Fruit fly (Drosophila melanogaster) whole organism, wandering third instar larva: Measurements from ENCODE around the gene CG11899.

ENCODE experiments used
- Abd-B ChIP-seq: fragments of >200 bp; optimal IDR thresholded peaks from 2 replicates; lab custom pipeline; 2017; ENCODE audit warnings: missing biosample characterization, missing genetic modification characterization
- CG32264 ChIP-seq: fragments of 200-800 bp; sonication (Bioruptor generic); optimal IDR thresholded peaks from 2 replicates; lab custom pipeline; 2016; ENCODE audit warnings: missing biosample characterization, missing genetic modification characterization
- CG9705 ChIP-seq: fragments of 200-800 bp; sonication (Bioruptor generic); optimal IDR thresholded peaks from 2 replicates; lab custom pipeline; 2018; ENCODE audit warnings: missing biosample characterization, mild to moderate bottlenecking, missing genetic modification characterization
- CrebA ChIP-seq: fragments of 200-800 bp; sonication (Bioruptor generic); optimal IDR thresholded peaks from 2 replicates; lab custom pipeline; 2016; ENCODE audit warnings: missing biosample characterization, mild to moderate bottlenecking, missing genetic modification characterization, borderline replicate concordance
- Dfd ChIP-seq: fragments of >200 bp; optimal IDR thresholded peaks from 2 replicates; lab custom pipeline; 2017; ENCODE audit warnings: missing biosample characterization, missing genetic modification characterization
- Dif ChIP-seq: fragments of 200-275, 200-300 bp; sonication (Bioruptor generic); optimal IDR thresholded peaks from 2 replicates; lab custom pipeline; 2018; ENCODE audit warnings: missing biosample characterization, missing genetic modification characterization; ENCODE audit not compliant: partially characterized antibody
- GATAd ChIP-seq: sonication (Bioruptor generic); optimal IDR thresholded peaks from 2 replicates; lab custom pipeline; 2016; ENCODE audit warnings: missing biosample characterization, missing genetic modification characterization
- HLH106 ChIP-seq: fragments of 200-800 bp; optimal IDR thresholded peaks from 3 replicates; lab custom pipeline; 2019; ENCODE audit warnings: missing biosample characterization, mild to moderate bottlenecking, missing genetic modification characterization, moderate library complexity
- Hnf4 ChIP-seq: fragments of 200-800 bp; sonication (Bioruptor generic); optimal IDR thresholded peaks from 2 replicates; lab custom pipeline; 2016; ENCODE audit warnings: missing biosample characterization, mild to moderate bottlenecking, missing genetic modification characterization
- Hr78 ChIP-seq: fragments of >200 bp; optimal IDR thresholded peaks from 2 replicates; lab custom pipeline; 2017; ENCODE audit warnings: missing biosample characterization, missing genetic modification characterization
- Hr83 ChIP-seq: fragments of 200-300 bp; sonication (Bioruptor generic); optimal IDR thresholded peaks from 2 replicates; lab custom pipeline; 2016; ENCODE audit warnings: missing biosample characterization, mild to moderate bottlenecking, missing genetic modification characterization, moderate library complexity; ENCODE audit not compliant: poor library complexity, severe bottlenecking
- Jra ChIP-seq: sonication (Bioruptor generic); optimal IDR thresholded peaks from 2 replicates; lab custom pipeline; 2016; ENCODE audit warnings: missing biosample characterization, missing genetic modification characterization
- Mio ChIP-seq: sonication (Bioruptor generic); optimal IDR thresholded peaks from 2 replicates; lab custom pipeline; 2016; ENCODE audit warnings: missing biosample characterization, missing genetic modification characterization
- Myc ChIP-seq: fragments of >200 bp; optimal IDR thresholded peaks from 2 replicates; lab custom pipeline; 2017
- N ChIP-seq: fragments of >200 bp; optimal IDR thresholded peaks from 2 replicates; lab custom pipeline; 2018; ENCODE audit warnings: missing biosample characterization, missing external identifiers, missing genetic modification characterization
- OdsH ChIP-seq: fragments of 200-800 bp; sonication (Bioruptor generic); optimal IDR thresholded peaks from 2 replicates; lab custom pipeline; 2016; ENCODE audit warnings: missing biosample characterization, mild to moderate bottlenecking, missing genetic modification characterization
- Rel ChIP-seq, 2 experiments: fragments of 200-800 bp; sonication (Bioruptor generic) in 1 of 2; optimal IDR thresholded peaks; 2 replicates in 1 of 2; 3 replicates in 1 of 2; lab custom pipeline; 2016 to 2019; ENCODE audit warnings: mild to moderate bottlenecking in 2 of 2, missing biosample characterization in 2 of 2, missing genetic modification characterization in 2 of 2, moderate library complexity in 1 of 2
- Sp1 ChIP-seq: fragments of 200-800 bp; sonication (Bioruptor generic); optimal IDR thresholded peaks from 3 replicates; lab custom pipeline; 2019; ENCODE audit warnings: missing biosample characterization, mild to moderate bottlenecking, missing genetic modification characterization, moderate library complexity
- Vsx2 ChIP-seq: fragments of 200-300, 225-300 bp; sonication (Bioruptor generic); optimal IDR thresholded peaks from 2 replicates; lab custom pipeline; 2018; ENCODE audit warnings: missing biosample characterization, missing genetic modification characterization; ENCODE audit not compliant: partially characterized antibody
- br ChIP-seq: fragments of 200-800 bp; sonication (Bioruptor generic); optimal IDR thresholded peaks from 2 replicates; lab custom pipeline; 2016; ENCODE audit warnings: missing biosample characterization, missing genetic modification characterization
- brk ChIP-seq: fragments of 200-800 bp; sonication (Bioruptor generic); optimal IDR thresholded peaks from 2 replicates; lab custom pipeline; 2016; ENCODE audit warnings: missing biosample characterization, mild to moderate bottlenecking, missing genetic modification characterization
- dl ChIP-seq, 2 experiments: fragments of 175-275, 200-275 bp in 1 of 2; fragments of 200-275 bp in 1 of 2; sonication (Bioruptor generic); optimal IDR thresholded peaks; lab custom pipeline; 2018; ENCODE audit warnings: mild to moderate bottlenecking in 2 of 2, missing biosample characterization in 2 of 2, missing genetic modification characterization in 2 of 2, moderate library complexity in 2 of 2; ENCODE audit not compliant: partially characterized antibody in 2 of 2, insufficient read depth in 1 of 2
- dmrt93B ChIP-seq: fragments of 200-800 bp; sonication (Bioruptor generic); optimal IDR thresholded peaks from 2 replicates; lab custom pipeline; 2018; ENCODE audit warnings: missing biosample characterization, mild to moderate bottlenecking, missing genetic modification characterization
- dsf ChIP-seq: sonication (Bioruptor generic); optimal IDR thresholded peaks from 2 replicates; lab custom pipeline; 2016; ENCODE audit warnings: missing biosample characterization, missing genetic modification characterization, borderline replicate concordance
- ey ChIP-seq: fragments of 200-800 bp; sonication (Bioruptor generic); optimal IDR thresholded peaks from 2 replicates; lab custom pipeline; 2016; ENCODE audit warnings: missing biosample characterization, missing genetic modification characterization
- foxo ChIP-seq, 2 experiments: fragments of 200-800 bp; sonication (Bioruptor generic); optimal IDR thresholded peaks; 2 replicates in 1 of 2; 3 replicates in 1 of 2; lab custom pipeline; 2016 to 2017; ENCODE audit warnings: missing biosample characterization in 2 of 2, missing genetic modification characterization in 2 of 2
- fru ChIP-seq: fragments of 200-800 bp; sonication (Bioruptor generic); optimal IDR thresholded peaks from 3 replicates; lab custom pipeline; 2016; ENCODE audit warnings: missing biosample characterization, mild to moderate bottlenecking, missing genetic modification characterization
- h ChIP-seq: fragments of 200-800 bp; sonication (Bioruptor generic); optimal IDR thresholded peaks from 3 replicates; lab custom pipeline; 2016; ENCODE audit warnings: missing biosample characterization, mild to moderate bottlenecking, missing genetic modification characterization
- jim ChIP-seq: fragments of 175-275, 200-325 bp; sonication (Bioruptor generic); optimal IDR thresholded peaks from 2 replicates; lab custom pipeline; 2016; ENCODE audit warnings: missing biosample characterization, mild to moderate bottlenecking, missing genetic modification characterization
- lola ChIP-seq: fragments of >200 bp; optimal IDR thresholded peaks from 2 replicates; lab custom pipeline; 2017; ENCODE audit warnings: missing biosample characterization, missing genetic modification characterization
- pan ChIP-seq: fragments of >200 bp; optimal IDR thresholded peaks from 2 replicates; lab custom pipeline; 2017
- psq ChIP-seq: fragments of 200-800 bp; sonication (Bioruptor generic); optimal IDR thresholded peaks from 3 replicates; lab custom pipeline; 2017; ENCODE audit warnings: missing biosample characterization, mild to moderate bottlenecking, missing genetic modification characterization, moderate library complexity
- rgr ChIP-seq: fragments of 200-800 bp; sonication (Bioruptor generic); optimal IDR thresholded peaks from 3 replicates; lab custom pipeline; 2016; ENCODE audit warnings: missing biosample characterization, mild to moderate bottlenecking, missing genetic modification characterization
- sage ChIP-seq: fragments of 200-800 bp; sonication (Bioruptor generic); optimal IDR thresholded peaks from 2 replicates; lab custom pipeline; 2016; ENCODE audit warnings: missing biosample characterization, mild to moderate bottlenecking, missing genetic modification characterization
- sv ChIP-seq: fragments of 200-800 bp; sonication (Bioruptor generic); optimal IDR thresholded peaks from 3 replicates; lab custom pipeline; 2016; ENCODE audit warnings: missing biosample characterization, missing genetic modification characterization
- tai ChIP-seq: sonication (Bioruptor generic); optimal IDR thresholded peaks from 2 replicates; lab custom pipeline; 2016; ENCODE audit warnings: missing biosample characterization, missing genetic modification characterization
- usp ChIP-seq: fragments of >200 bp; optimal IDR thresholded peaks from 2 replicates; lab custom pipeline; 2017; ENCODE audit warnings: missing biosample characterization, missing genetic modification characterization
- woc ChIP-seq: sonication (Bioruptor generic); optimal IDR thresholded peaks from 2 replicates; lab custom pipeline; 2016; ENCODE audit warnings: missing biosample characterization, mild to moderate bottlenecking, missing genetic modification characterization

CG11899 gene

DNA sequence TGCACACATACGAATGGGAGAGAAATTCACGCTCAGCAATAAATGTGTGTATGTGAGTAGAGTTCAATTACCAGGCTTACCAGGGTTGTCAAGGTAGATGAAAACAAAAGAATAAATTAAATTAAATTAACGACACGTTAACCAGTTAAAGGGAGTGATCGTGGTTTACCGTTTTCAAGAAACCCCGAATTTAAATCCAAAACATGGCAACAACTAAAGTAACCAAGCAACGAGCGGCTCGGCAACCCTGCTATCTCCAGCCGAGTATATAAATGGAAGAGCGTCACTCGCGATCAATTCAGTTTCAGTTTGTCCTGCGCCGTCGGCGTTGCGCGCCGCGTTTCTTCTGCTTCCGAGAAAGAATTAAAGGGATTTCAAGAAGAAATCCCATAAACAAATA is 14.0 kb downstream of the CG11899 start:
- TF ChIP-seq CG9705 (GFP tag; lab: Kevin White, UChicago), result peak; percentile 100
- TF ChIP-seq sv, result peak; percentile 99
- peak; percentile 97 for TF ChIP-seq dsf
- peak; percentile 99 to 100 for TF ChIP-seq foxo (GFP tag; optimal IDR thresholded peaks at IDR 0.05; lab: Kevin White, UChicago)
- TF ChIP-seq brk (GFP tag; lab: Kevin White, UChicago), result peak; percentile 98
- peak; percentile 99 for TF ChIP-seq CrebA
- peak; percentile 100 for TF ChIP-seq OdsH
- TF ChIP-seq psq (GFP tag; lab: Kevin White, UChicago), result peak; percentile 99
- no peak for TF ChIP-seq dl (GFP tag; optimal IDR thresholded peaks at IDR 0.05; lab: Kevin White, UChicago; ENCODE audit: insufficient read depth in 1 of 2, partially characterized antibody in 2 of 2)
- peak; percentile 99 for TF ChIP-seq CG32264 (GFP tag; lab: Kevin White, UChicago)
- peak; percentile 87 for TF ChIP-seq jim (GFP tag; lab: Kevin White, UChicago)
- TF ChIP-seq Hnf4 (GFP tag; lab: Kevin White, UChicago), result peak; percentile 100
- no peak for TF ChIP-seq Dfd
- peak; percentile 99 for TF ChIP-seq woc (GFP tag; lab: Kevin White, UChicago)
- peak; percentile 100 for TF ChIP-seq ey (GFP tag; lab: Kevin White, UChicago)
- TF ChIP-seq Dif (GFP tag; lab: Kevin White, UChicago), result no peak
- TF ChIP-seq GATAd (GFP tag; lab: Kevin White, UChicago), result peak; percentile 99
- TF ChIP-seq sage (GFP tag; lab: Kevin White, UChicago), result peak; percentile 99
- peak; percentile 100 for TF ChIP-seq Rel (GFP tag; optimal IDR thresholded peaks at IDR 0.05; lab: Kevin White, UChicago)
- peak; percentile 98 for TF ChIP-seq Rel (tag; optimal IDR thresholded peaks at IDR 0.05; lab: Kevin White, UChicago)
- TF ChIP-seq Abd-B (GFP tag; lab: Kevin White, UChicago), result no peak
- TF ChIP-seq Hr78 (GFP tag; lab: Kevin White, UChicago), result no peak
- no peak for TF ChIP-seq Vsx2
- peak; percentile 100 for TF ChIP-seq Sp1 (GFP tag; lab: Kevin White, UChicago)
- peak; percentile 100 for TF ChIP-seq rgr (GFP tag; lab: Kevin White, UChicago)
- peak; percentile 99 for TF ChIP-seq Jra (GFP tag; lab: Kevin White, UChicago)
- TF ChIP-seq lola (GFP tag; lab: Kevin White, UChicago), result no peak
- peak; percentile 100 for TF ChIP-seq fru
- peak; percentile 100 for TF ChIP-seq br (GFP tag; lab: Kevin White, UChicago)
- no peak for TF ChIP-seq tai
- peak; percentile 100 for TF ChIP-seq h (GFP tag; lab: Kevin White, UChicago)
- peak; percentile 99 for TF ChIP-seq Hr83
- TF ChIP-seq N (GFP tag; lab: Kevin White, UChicago), result peak; percentile 45
- TF ChIP-seq Myc (lab: Kevin White, UChicago), result no peak
- TF ChIP-seq Mio, result peak; percentile 97
- no peak for TF ChIP-seq usp (GFP tag; lab: Kevin White, UChicago)
- peak; percentile 99 for TF ChIP-seq dmrt93B (GFP tag; lab: Kevin White, UChicago)
- peak; percentile 100 for TF ChIP-seq HLH106 (tag; lab: Kevin White, UChicago)
- TF ChIP-seq pan, result no peak

DNA sequence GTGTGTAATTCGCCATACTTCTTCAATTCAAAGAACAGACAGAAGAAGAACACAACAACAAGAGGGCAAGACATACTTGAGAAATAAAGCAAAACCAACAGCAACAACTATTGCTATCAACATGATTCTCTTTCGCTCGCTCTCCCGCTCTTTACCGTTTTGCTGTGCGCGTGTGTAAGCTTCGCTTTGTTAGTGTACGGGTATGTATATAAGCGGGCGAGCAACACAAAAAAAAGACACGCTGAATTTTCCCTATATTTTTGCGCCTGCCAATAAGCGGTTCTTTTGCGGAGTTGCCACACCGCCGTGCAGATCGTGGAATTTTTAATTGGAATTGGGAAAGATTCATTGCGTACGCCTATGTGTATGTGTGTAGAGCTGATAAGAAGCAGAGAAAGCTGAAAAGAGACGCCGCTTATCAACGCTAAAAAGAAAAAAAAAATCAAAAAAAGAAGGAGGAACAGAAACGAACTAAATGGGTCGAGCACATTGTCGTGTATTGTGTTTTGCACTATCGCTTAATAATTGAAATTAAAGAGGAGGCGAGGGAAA is 14.8 kb downstream of the CG11899 start:
- TF ChIP-seq OdsH (peak; percentile 24), sage (GFP tag; lab: Kevin White, UChicago) (peak; percentile 63), h (GFP tag; lab: Kevin White, UChicago) (peak; percentile 61), Dfd (no peak), tai (no peak), pan (no peak), foxo (GFP tag; optimal IDR thresholded peaks at IDR 0.05; lab: Kevin White, UChicago) (peak; percentile 21 to 57), Hr83 (no peak), brk (GFP tag; lab: Kevin White, UChicago) (peak; percentile 70), woc (GFP tag; lab: Kevin White, UChicago) (no peak), sv (no peak), CG9705 (GFP tag; lab: Kevin White, UChicago) (no peak), Sp1 (GFP tag; lab: Kevin White, UChicago) (peak; percentile 37), N (GFP tag; lab: Kevin White, UChicago) (no peak), Vsx2 (no peak), lola (GFP tag; lab: Kevin White, UChicago) (no peak), dl (GFP tag; optimal IDR thresholded peaks at IDR 0.05; lab: Kevin White, UChicago; ENCODE audit: insufficient read depth in 1 of 2, partially characterized antibody in 2 of 2) (peak; percentile 67 to 70), br (GFP tag; lab: Kevin White, UChicago) (peak; percentile 46), Hr78 (GFP tag; lab: Kevin White, UChicago) (no peak), CrebA (no peak), Dif (GFP tag; lab: Kevin White, UChicago) (peak; percentile 74), GATAd (GFP tag; lab: Kevin White, UChicago) (no peak), psq (GFP tag; lab: Kevin White, UChicago) (peak; percentile 59), Abd-B (GFP tag; lab: Kevin White, UChicago) (no peak), HLH106 (tag; lab: Kevin White, UChicago) (peak; percentile 6), rgr (GFP tag; lab: Kevin White, UChicago) (peak; percentile 31), dmrt93B (GFP tag; lab: Kevin White, UChicago) (no peak), Mio (no peak), usp (GFP tag; lab: Kevin White, UChicago) (no peak), Jra (GFP tag; lab: Kevin White, UChicago) (no peak), CG32264 (GFP tag; lab: Kevin White, UChicago) (no peak), Hnf4 (GFP tag; lab: Kevin White, UChicago) (peak; percentile 34), ey (GFP tag; lab: Kevin White, UChicago) (no peak), jim (GFP tag; lab: Kevin White, UChicago) (peak; percentile 4), fru (peak; percentile 4), dsf (no peak), Myc (lab: Kevin White, UChicago) (no peak), Rel (GFP tag; optimal IDR thresholded peaks at IDR 0.05; lab: Kevin White, UChicago) (no peak), Rel (tag; optimal IDR thresholded peaks at IDR 0.05; lab: Kevin White, UChicago) (peak; percentile 76)
- TF ChIP-seq, all 38 proteins: peak for 16
